Worm (Caenorhabditis elegans): ENCODE measurements around the gene fbxa-165.

DNA sequence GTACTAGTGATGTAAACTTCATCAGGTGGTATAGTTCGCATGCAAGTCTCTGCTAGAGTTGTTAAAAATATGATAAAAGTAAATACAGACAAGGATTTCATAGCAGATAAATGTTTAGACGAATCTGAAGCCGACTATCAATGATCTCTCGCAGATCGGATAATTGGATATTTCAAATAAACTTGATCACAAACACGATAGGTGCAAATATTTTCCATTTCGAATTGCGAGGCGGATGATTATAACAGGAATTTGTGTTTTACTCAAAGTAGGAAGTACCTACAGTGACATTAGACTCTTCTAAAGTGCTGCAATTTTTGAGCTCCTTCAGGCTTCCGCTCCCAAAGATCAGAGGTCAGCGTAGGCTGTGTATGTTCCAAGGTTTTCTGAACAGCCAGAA is 26.4 kb downstream of the fbxa-165 start, which contains the start of gene T07H3.7:
- TF ChIP-seq ama-1 (optimal IDR thresholded peaks at IDR 0.05) = no peak
- no peak for TF ChIP-seq nhr-11 (tag; optimal IDR thresholded peaks at IDR 0.05)
- TF ChIP-seq ceh-31 (tag; optimal IDR thresholded peaks at IDR 0.05) = no peak
- no peak for TF ChIP-seq fax-1 (tag; optimal IDR thresholded peaks at IDR 0.05)
- no peak for TF ChIP-seq tbx-2 (tag; optimal IDR thresholded peaks at IDR 0.05)

All from whole organism, late embryonic.